Fruit fly (Drosophila melanogaster) whole organism, wandering third instar larva: ENCODE measurements around the gene CG7675.

Experiments used
- Hnf4 ChIP-seq: fragments of 200-800 bp; sonication (Bioruptor generic); optimal IDR thresholded peaks from 2 replicates; lab custom pipeline; 2016; ENCODE audit warnings: missing biosample characterization, mild to moderate bottlenecking, missing genetic modification characterization
- brk ChIP-seq: fragments of 200-800 bp; sonication (Bioruptor generic); optimal IDR thresholded peaks from 2 replicates; lab custom pipeline; 2016; ENCODE audit warnings: missing biosample characterization, mild to moderate bottlenecking, missing genetic modification characterization
- psq ChIP-seq: fragments of 200-800 bp; sonication (Bioruptor generic); optimal IDR thresholded peaks from 3 replicates; lab custom pipeline; 2017; ENCODE audit warnings: missing biosample characterization, mild to moderate bottlenecking, missing genetic modification characterization, moderate library complexity

- TF ChIP-seq Hnf4 (GFP tag; lab: Kevin White, UChicago) (no peak), brk (GFP tag; lab: Kevin White, UChicago) (no peak), psq (GFP tag; lab: Kevin White, UChicago) (no peak)
Measured at dm6 chr3R:18389790-18390189, 8.8 kb upstream of the CG7675 start, which contains the start of gene Vha100-4.
